Worm (Caenorhabditis elegans): ENCODE data around the gene fat-6.
A peak's percentile ranks its signal among the peaks of the same experiment; 100 is the strongest.

The fat-6 gene

DNA sequence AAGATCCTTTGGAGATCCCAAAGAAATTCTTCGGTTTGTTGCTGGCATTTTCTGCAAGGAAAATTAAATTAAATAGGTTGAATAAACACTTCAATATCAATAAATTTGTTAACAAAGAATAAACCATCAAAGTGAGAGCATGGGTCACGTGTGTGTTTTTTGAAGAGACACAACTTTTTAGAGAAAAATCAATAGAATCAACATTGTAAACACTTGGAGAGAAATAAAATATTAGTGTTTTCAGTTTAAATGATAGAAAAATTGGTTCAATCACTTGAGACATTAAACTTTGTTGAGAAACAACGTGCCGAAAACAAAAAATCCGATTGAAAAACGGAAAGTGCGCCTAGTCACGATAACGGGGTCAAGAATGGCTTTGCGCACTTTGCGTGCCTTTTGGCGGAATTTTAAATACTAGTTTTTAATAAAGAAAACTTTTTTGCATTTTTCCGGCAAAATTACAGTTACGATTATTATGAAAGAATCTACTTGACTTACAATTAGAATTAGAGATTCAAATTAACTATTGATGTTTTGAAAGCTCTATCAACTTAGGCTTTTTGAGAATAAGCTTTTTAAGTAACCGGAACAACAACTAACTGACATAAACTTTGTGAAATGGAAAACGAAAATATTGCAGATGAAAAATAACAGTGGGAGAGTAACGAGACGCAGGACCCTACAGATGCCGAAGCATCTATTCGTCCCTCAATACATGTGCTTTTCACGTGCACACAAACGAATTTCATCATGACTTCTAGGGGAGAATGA lies 46.2 kb upstream of the fat-6 start, which contains the start of gene ZK829.7 (continued):
- TF ChIP-seq nhr-71 (tag; optimal IDR thresholded peaks at IDR 0.05) (peak; percentile 91), ces-1 (GFP tag; optimal IDR thresholded peaks at IDR 0.05) (no peak), aly-2 (tag; optimal IDR thresholded peaks at IDR 0.05) (no peak), elt-3 (tag; optimal IDR thresholded peaks at IDR 0.05) (peak in 3 of 6 experiments; percentile 8 to 61 (median 42)), egl-27 (tag; optimal IDR thresholded peaks at IDR 0.05) (no peak), mdl-1 (tag; optimal IDR thresholded peaks at IDR 0.05) (peak in 1 of 2 experiments; percentile 41), nhr-28 (tag; optimal IDR thresholded peaks at IDR 0.05) (no peak)

- TF ChIP-seq nhr-12 (tag; optimal IDR thresholded peaks at IDR 0.05) (no peak), efl-1 (optimal IDR thresholded peaks at IDR 0.05) (no peak), efl-1 (GFP tag; optimal IDR thresholded peaks at IDR 0.05 in 1 of 2) (peak in 1 of 2 experiments; percentile 28), nhr-90 (tag; optimal IDR thresholded peaks at IDR 0.05; ENCODE audit: poor library complexity) (peak; percentile 3), dpl-1 (GFP tag; optimal IDR thresholded peaks at IDR 0.05) (no peak)
Observed at ce11 chrIV:11959573-11959972, 44.1 kb upstream of the fat-6 start, which contains the start of gene tgt-1. tgt-1 (minus strand) TSS chrIV:11959804.

ce11 chrIV:11957074-11957473 lies 41.6 kb upstream of the fat-6 start:
- no peak for TF ChIP-seq egl-27 (tag; optimal IDR thresholded peaks at IDR 0.05)
- TF ChIP-seq nhr-85 (tag) = no peak
- TF ChIP-seq dsc-1 (tag; optimal IDR thresholded peaks at IDR 0.05) = peak; percentile 4
- TF ChIP-seq mdl-1 (tag; optimal IDR thresholded peaks at IDR 0.05) = peak in 1 of 2 experiments; percentile 77
- no peak for TF ChIP-seq nhr-90 (tag; optimal IDR thresholded peaks at IDR 0.05; ENCODE audit: poor library complexity)
- no peak for TF ChIP-seq grh-1 (GFP tag; IDR thresholded peaks at IDR 0.05)
- TF ChIP-seq xbp-1 (tag; optimal IDR thresholded peaks at IDR 0.05) = no peak
- TF ChIP-seq ztf-11 (tag; optimal IDR thresholded peaks at IDR 0.05) = no peak
- no peak for TF ChIP-seq nhr-12 (tag; optimal IDR thresholded peaks at IDR 0.05)
- TF ChIP-seq C16A3.4 (tag; optimal IDR thresholded peaks at IDR 0.05) = no peak
- TF ChIP-seq irx-1 (tag; optimal IDR thresholded peaks at IDR 0.05) = no peak
- TF ChIP-seq lsy-2 (tag; optimal IDR thresholded peaks at IDR 0.05) = peak; percentile 3 to 6
- peak; percentile 26 for TF ChIP-seq unc-130 (tag; optimal IDR thresholded peaks at IDR 0.05)
- no peak for TF ChIP-seq efl-3 (GFP tag; optimal IDR thresholded peaks at IDR 0.05)
- TF ChIP-seq lin-14 (GFP tag; optimal IDR thresholded peaks at IDR 0.05) = peak; percentile 65
- no peak for TF ChIP-seq lin-13 (GFP tag; optimal IDR thresholded peaks at IDR 0.05)
- no peak for TF ChIP-seq fkh-10 (GFP tag; optimal IDR thresholded peaks at IDR 0.05)
- peak; percentile 43 for TF ChIP-seq tbx-2 (tag; optimal IDR thresholded peaks at IDR 0.05)
- TF ChIP-seq snpc-4 (tag; optimal IDR thresholded peaks at IDR 0.05) = no peak
- TF ChIP-seq nhr-77 (tag; optimal IDR thresholded peaks at IDR 0.05) = peak; percentile 80
- TF ChIP-seq ceh-8 (GFP tag; optimal IDR thresholded peaks at IDR 0.05) = no peak
- peak; percentile 26 for TF ChIP-seq blmp-1 (tag; optimal IDR thresholded peaks at IDR 0.05)
- TF ChIP-seq nhr-19 (GFP tag; conservative IDR thresholded peaks at IDR 0.05) = peak; percentile 46
- peak; percentile 10 for TF ChIP-seq mep-1 (tag; optimal IDR thresholded peaks at IDR 0.05)
- TF ChIP-seq unc-86 (tag; optimal IDR thresholded peaks at IDR 0.05) = no peak
- peak; percentile 81 for TF ChIP-seq rnt-1 (tag; optimal IDR thresholded peaks at IDR 0.05)
- no peak for TF ChIP-seq ceh-88 (GFP tag; IDR thresholded peaks at IDR 0.05)
- peak; percentile 47 for TF ChIP-seq nhr-71 (tag; optimal IDR thresholded peaks at IDR 0.05)
- peak in 1 of 2 experiments; percentile 13 for TF ChIP-seq efl-1 (optimal IDR thresholded peaks at IDR 0.05)
- TF ChIP-seq efl-1 (GFP tag; optimal IDR thresholded peaks at IDR 0.05 in 1 of 2) = peak in 1 of 2 experiments; percentile 2
- no peak for TF ChIP-seq Y116A8C.19 (tag; optimal IDR thresholded peaks at IDR 0.05; ENCODE audit: borderline replicate concordance)
- TF ChIP-seq lin-35 (GFP tag; optimal IDR thresholded peaks at IDR 0.05) = peak in 1 of 2 experiments; percentile 5
- TF ChIP-seq egl-13 (tag; optimal IDR thresholded peaks at IDR 0.05) = no peak
- no peak for TF ChIP-seq ceh-90 (tag; optimal IDR thresholded peaks at IDR 0.05)
- TF ChIP-seq unc-62 (GFP tag; optimal IDR thresholded peaks at IDR 0.05) = no peak
- TF ChIP-seq F16B12.6 (tag; optimal IDR thresholded peaks at IDR 0.05) = no peak
